Worm (Caenorhabditis elegans) whole organism, L3 larva: Measurements from ENCODE around the gene eppl-1.

ENCODE experiments used
- aly-2 ChIP-seq: fragments of 150-350 bp; optimal IDR thresholded peaks from 2 replicates; lab custom pipeline; 2014; ENCODE audit warnings: missing biosample characterization, missing genetic modification characterization
- jun-1 ChIP-seq: fragments of 150-350 bp; optimal IDR thresholded peaks from 2 replicates; lab custom pipeline; 2014; ENCODE audit warnings: missing biosample characterization, missing genetic modification reagents, missing genetic modification characterization
- nhr-11 ChIP-seq: fragments of 150-350 bp; optimal IDR thresholded peaks from 2 replicates; lab custom pipeline; 2014; ENCODE audit warnings: missing biosample characterization, missing genetic modification characterization

DNA sequence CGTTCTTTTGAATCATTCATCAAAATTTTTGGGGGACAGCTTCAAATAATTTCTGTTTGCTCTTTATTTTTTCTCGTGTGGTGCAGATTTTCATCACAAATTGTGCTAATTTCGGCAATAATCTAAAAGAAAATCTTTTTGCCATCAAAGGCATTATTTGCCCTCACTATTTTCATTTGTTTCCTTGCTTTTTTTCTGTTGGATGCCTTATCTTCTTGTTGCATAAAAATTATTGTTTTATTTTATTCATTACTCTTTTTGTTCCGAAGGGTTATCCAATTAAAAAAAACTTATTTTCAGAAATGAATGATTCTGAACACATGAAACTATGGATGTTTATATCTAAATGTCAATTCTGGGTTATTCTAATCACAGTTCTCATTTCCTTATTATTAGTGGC is 4.7 kb downstream of the eppl-1 start, which contains the start of gene T01B11.1:
- TF ChIP-seq nhr-11 (tag; lab: Kevin White, UChicago) (no peak), aly-2 (tag; lab: Kevin White, UChicago) (no peak), jun-1 (tag; lab: Kevin White, UChicago) (no peak)
